Worm (Caenorhabditis elegans) whole organism, L2 larva: ENCODE measurements around the gene col-114.
A peak's percentile ranks its signal among the peaks of the same experiment; 100 is the strongest.
"Not testable (repeated sequence)": the region's sequence is repeated elsewhere in the genome, so short reads cannot be mapped to it uniquely, and the experiment has no call there.

Experiments
- C34F6.9 ChIP-seq: fragments of 150-350 bp; optimal IDR thresholded peaks from 2 replicates; lab custom pipeline; 2014; ENCODE audit warnings: missing biosample characterization, missing genetic modification characterization
- F13H6.1 ChIP-seq: sonication (generic microtip); optimal IDR thresholded peaks from 2 replicates; lab custom pipeline; 2016; ENCODE audit warnings: missing genetic modification characterization, missing compliant biosample characterization
- R02D3.7 ChIP-seq: fragments of 150-350 bp; optimal IDR thresholded peaks from 2 replicates; lab custom pipeline; 2014; ENCODE audit warnings: missing biosample characterization, missing genetic modification characterization
- Y55F3AM.14 ChIP-seq: fragments of 200-800 bp; sonication (Bioruptor generic); optimal IDR thresholded peaks from 2 replicates; lab custom pipeline; 2018; ENCODE audit warnings: mild to moderate bottlenecking, missing genetic modification characterization, missing compliant biosample characterization
- ZK546.5 ChIP-seq: sonication (generic microtip); optimal IDR thresholded peaks from 2 replicates; lab custom pipeline; 2017; ENCODE audit warnings: missing biosample characterization, missing genetic modification characterization
- ama-1 ChIP-seq: fragments of 150-350 bp; optimal IDR thresholded peaks from 2 replicates; lab custom pipeline; 2018; ENCODE audit warnings: inconsistent platforms
- ceh-16 ChIP-seq: fragments of 150-350 bp; optimal IDR thresholded peaks from 2 replicates; lab custom pipeline; 2014; ENCODE audit warnings: missing biosample characterization, missing genetic modification characterization
- ceh-82 ChIP-seq: fragments of 150-350 bp; optimal IDR thresholded peaks from 2 replicates; lab custom pipeline; 2014; ENCODE audit warnings: missing biosample characterization, missing genetic modification characterization
- crh-2 ChIP-seq: sonication (generic microtip); optimal IDR thresholded peaks from 2 replicates; lab custom pipeline; 2017; ENCODE audit warnings: missing biosample characterization, missing genetic modification characterization
- egl-27 ChIP-seq: sonication (generic microtip); optimal IDR thresholded peaks from 3 replicates; lab custom pipeline; 2017; ENCODE audit warnings: missing biosample characterization, missing genetic modification reagents, missing genetic modification characterization
- elt-1 ChIP-seq: fragments of 150-350 bp; optimal IDR thresholded peaks from 2 replicates; lab custom pipeline; 2014; ENCODE audit warnings: missing biosample characterization, missing genetic modification characterization
- elt-3 ChIP-seq: sonication (generic microtip); optimal IDR thresholded peaks from 2 replicates; lab custom pipeline; 2017; ENCODE audit warnings: missing biosample characterization, missing genetic modification characterization
- fos-1 ChIP-seq: fragments of 150-350 bp; optimal IDR thresholded peaks from 2 replicates; lab custom pipeline; 2014; ENCODE audit warnings: missing biosample characterization, missing genetic modification characterization
- gmeb-1 ChIP-seq: fragments of 150-350 bp; optimal IDR thresholded peaks from 2 replicates; lab custom pipeline; 2014; ENCODE audit warnings: missing biosample characterization, missing genetic modification characterization
- lin-11 ChIP-seq: fragments of 150-350 bp; sonication (generic microtip); optimal IDR thresholded peaks from 2 replicates; lab custom pipeline; 2014; ENCODE audit warnings: missing biosample characterization, missing genetic modification characterization, inconsistent platforms, mixed read lengths
- lin-39 ChIP-seq: fragments of 150-350 bp; optimal IDR thresholded peaks from 2 replicates; lab custom pipeline; 2014; ENCODE audit warnings: missing biosample characterization, missing genetic modification reagents, missing genetic modification characterization
- lsy-2 ChIP-seq, 2 experiments: fragments of 150-350 bp in 1 of 2; sonication (generic microtip) in 1 of 2; optimal IDR thresholded peaks; 2 replicates each; lab custom pipeline; 2014 to 2017; ENCODE audit warnings: missing biosample characterization in 2 of 2, missing genetic modification characterization in 2 of 2
- mbf-1 ChIP-seq: sonication (generic microtip); optimal IDR thresholded peaks from 2 replicates; lab custom pipeline; 2017; ENCODE audit warnings: missing biosample characterization, missing genetic modification characterization
- mdl-1 ChIP-seq, 2 experiments: fragments of 150-350 bp in 1 of 2; sonication (generic microtip) in 1 of 2; optimal IDR thresholded peaks; 2 replicates each; lab custom pipeline; 2017; ENCODE audit warnings: missing biosample characterization in 2 of 2, missing genetic modification characterization in 2 of 2
- nhr-10 ChIP-seq: sonication (generic microtip); optimal IDR thresholded peaks from 2 replicates; lab custom pipeline; 2017; ENCODE audit warnings: missing biosample characterization, missing genetic modification characterization
- nhr-11 ChIP-seq: fragments of 150-350 bp; optimal IDR thresholded peaks from 2 replicates; lab custom pipeline; 2014; ENCODE audit warnings: missing biosample characterization, missing genetic modification characterization
- nhr-12 ChIP-seq: fragments of 150-350 bp; optimal IDR thresholded peaks from 2 replicates; lab custom pipeline; 2014; ENCODE audit warnings: missing biosample characterization, missing genetic modification characterization
- nhr-129 ChIP-seq: fragments of 150-350 bp; optimal IDR thresholded peaks from 2 replicates; lab custom pipeline; 2014; ENCODE audit warnings: missing biosample characterization, missing genetic modification characterization
- nhr-21 ChIP-seq: fragments of 150-350 bp; optimal IDR thresholded peaks from 2 replicates; lab custom pipeline; 2014; ENCODE audit warnings: missing biosample characterization, missing genetic modification characterization
- nhr-237 ChIP-seq: fragments of 150-350 bp; optimal IDR thresholded peaks from 2 replicates; lab custom pipeline; 2014; ENCODE audit warnings: missing biosample characterization, missing genetic modification characterization
- nhr-25 ChIP-seq: fragments of 150-350 bp; sonication (generic microtip); optimal IDR thresholded peaks from 3 replicates; lab custom pipeline; 2014; ENCODE audit warnings: missing biosample characterization, missing genetic modification characterization
- nhr-77 ChIP-seq: fragments of 150-350 bp; optimal IDR thresholded peaks from 2 replicates; lab custom pipeline; 2014; ENCODE audit warnings: missing biosample characterization, missing genetic modification characterization
- peb-1 ChIP-seq: fragments of 150-350 bp; optimal IDR thresholded peaks from 2 replicates; lab custom pipeline; 2014; ENCODE audit warnings: missing biosample characterization, missing genetic modification characterization
- sma-3 ChIP-seq: sonication (generic microtip); optimal IDR thresholded peaks from 2 replicates; lab custom pipeline; 2016; ENCODE audit warnings: missing genetic modification reagents, missing genetic modification characterization, missing compliant biosample characterization
- sma-9 ChIP-seq, 2 experiments: fragments of 150-350 bp in 1 of 2; sonication (generic microtip) in 1 of 2; optimal IDR thresholded peaks; 2 replicates each; lab custom pipeline; 2014 to 2016; ENCODE audit warnings: missing genetic modification characterization in 2 of 2, mild to moderate bottlenecking in 1 of 2, missing biosample characterization in 1 of 2, missing compliant biosample characterization in 1 of 2, missing genetic modification reagents in 1 of 2, moderate library complexity in 1 of 2
- snpc-4 ChIP-seq: fragments of 150-350 bp; optimal IDR thresholded peaks from 2 replicates; lab custom pipeline; 2014; ENCODE audit warnings: missing biosample characterization, missing genetic modification characterization
- unc-55 ChIP-seq: fragments of 150-350 bp; sonication (generic microtip); optimal IDR thresholded peaks from 3 replicates; lab custom pipeline; 2014; ENCODE audit warnings: missing biosample characterization, missing genetic modification reagents, missing genetic modification characterization
- unc-62 ChIP-seq: fragments of 150-350 bp; optimal IDR thresholded peaks from 2 replicates; lab custom pipeline; 2014; ENCODE audit warnings: missing biosample characterization, missing genetic modification reagents, missing genetic modification characterization
- zag-1 ChIP-seq: fragments of 150-350 bp; optimal IDR thresholded peaks from 2 replicates; lab custom pipeline; 2014; ENCODE audit warnings: missing biosample characterization, missing genetic modification characterization
- ztf-1 ChIP-seq: fragments of 200-800 bp; sonication (Bioruptor generic); conservative IDR thresholded peaks from 2 replicates; pipeline ENCODE4 v1.3.6; 2022; ENCODE audit warnings: missing genetic modification characterization, missing compliant biosample characterization
- ztf-4 ChIP-seq: fragments of 150-350 bp; optimal IDR thresholded peaks from 2 replicates; lab custom pipeline; 2014; ENCODE audit warnings: missing biosample characterization, missing genetic modification characterization

col-114 gene

ce11 chrIV:7258253-7258652 is 11.8 kb upstream of the col-114 start, which contains the start of gene C06E4.6:
C06E4.6 (minus strand) TSS chrIV:7258303.
- TF ChIP-seq unc-55 (GFP tag; lab: Kevin White, UChicago): peak; percentile 59
- peak; percentile 71 for TF ChIP-seq fos-1 (tag; lab: Kevin White, UChicago)
- no peak for TF ChIP-seq lsy-2 (tag; optimal IDR thresholded peaks at IDR 0.05; lab: Kevin White, UChicago)
- peak in 1 of 2 experiments; percentile 10 for TF ChIP-seq mdl-1 (tag; optimal IDR thresholded peaks at IDR 0.05; lab: Kevin White, UChicago)
- no peak for TF ChIP-seq R02D3.7 (tag; lab: Kevin White, UChicago)
- peak; percentile 77 for TF ChIP-seq sma-9 (GFP tag; optimal IDR thresholded peaks at IDR 0.05; lab: Kevin White, UChicago)
- no peak for TF ChIP-seq sma-9 (tag; optimal IDR thresholded peaks at IDR 0.05; lab: Kevin White, UChicago)
- TF ChIP-seq egl-27 (tag; lab: Kevin White, UChicago): peak; percentile 32
- no peak for TF ChIP-seq snpc-4
- peak; percentile 44 for TF ChIP-seq gmeb-1 (tag; lab: Kevin White, UChicago)

- TF ChIP-seq lin-39, C34F6.9, snpc-4: not testable (repeated sequence)
- TF ChIP-seq, all 48 proteins: peak for 0; not testable (repeated sequence) for 48
Measured at ce11 chrIV:7254690-7255089, 8.2 kb upstream of the col-114 start, which contains the start of gene C06E4.5. C06E4.5 (plus strand) TSS chrIV:7254990.

DNA sequence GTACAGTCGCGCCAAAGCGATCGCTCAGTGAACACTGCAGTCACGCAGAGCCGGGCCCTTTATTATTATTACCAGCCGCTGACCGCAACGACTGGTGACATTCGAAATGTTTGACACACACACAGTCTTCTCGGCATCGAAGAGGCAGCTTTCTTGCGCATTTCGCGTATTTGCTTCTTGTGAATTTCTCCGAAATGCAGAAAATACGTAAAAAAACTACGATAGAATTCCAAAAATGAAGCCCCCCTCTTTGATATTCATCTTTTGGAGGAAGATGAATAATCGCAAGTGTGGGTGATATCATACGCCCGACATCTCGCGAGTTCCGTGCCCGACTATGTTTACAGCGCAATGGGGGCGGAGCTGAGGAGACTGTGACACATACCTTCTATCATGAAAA is 6.8 kb upstream of the col-114 start:
- no peak for TF ChIP-seq ama-1
- TF ChIP-seq nhr-237 (tag; lab: Kevin White, UChicago): no peak
- TF ChIP-seq nhr-12: no peak
- TF ChIP-seq sma-9 (GFP tag; optimal IDR thresholded peaks at IDR 0.05; lab: Kevin White, UChicago): no peak
- no peak for TF ChIP-seq sma-9 (tag; optimal IDR thresholded peaks at IDR 0.05; lab: Kevin White, UChicago)
- no peak for TF ChIP-seq ceh-82 (tag; lab: Kevin White, UChicago)
- no peak for TF ChIP-seq nhr-11
- TF ChIP-seq sma-3 (GFP tag; lab: Kevin White, UChicago): no peak
- peak; percentile 50 for TF ChIP-seq snpc-4
- TF ChIP-seq, all 48 proteins: peak for 1

ce11 chrIV:7250158-7250557 is 3.7 kb upstream of the col-114 start, which contains the start of gene D2024.18:
D2024.18 (plus strand) TSS chrIV:7250458.
- no peak for TF ChIP-seq ceh-16 (tag; lab: Kevin White, UChicago)
- TF ChIP-seq nhr-11: no peak
- TF ChIP-seq sma-9 (GFP tag; optimal IDR thresholded peaks at IDR 0.05; lab: Kevin White, UChicago): no peak
- TF ChIP-seq sma-9 (tag; optimal IDR thresholded peaks at IDR 0.05; lab: Kevin White, UChicago): no peak
- TF ChIP-seq nhr-129 (tag; lab: Kevin White, UChicago): no peak

- not testable (repeated sequence) for TF ChIP-seq nhr-25 (tag; lab: Kevin White, UChicago); snpc-4; ceh-16 (tag; lab: Kevin White, UChicago)
Measured at ce11 chrIV:7247243-7247642, 790 bp upstream of the col-114 start, which contains the start of gene D2024.1. D2024.1 (plus strand) TSS chrIV:7247543.

ce11 chrIV:7245592-7245991 is 861 bp downstream of the col-114 start:
- TF ChIP-seq mbf-1 (tag; lab: Kevin White, UChicago): no peak
- TF ChIP-seq nhr-21 (tag; lab: Kevin White, UChicago): no peak
- TF ChIP-seq F13H6.1 (tag; lab: Kevin White, UChicago): no peak
- no peak for TF ChIP-seq unc-55 (GFP tag; lab: Kevin White, UChicago)
- TF ChIP-seq elt-1 (tag; lab: Kevin White, UChicago): no peak
- no peak for TF ChIP-seq Y55F3AM.14 (GFP tag; lab: Kevin White, UChicago)
- TF ChIP-seq snpc-4: no peak
- TF ChIP-seq nhr-129 (tag; lab: Kevin White, UChicago): no peak
- TF ChIP-seq egl-27 (tag; lab: Kevin White, UChicago): no peak
- no peak for TF ChIP-seq elt-3

- TF ChIP-seq R02D3.7 (tag; lab: Kevin White, UChicago) (no peak), unc-62 (GFP tag; lab: Kevin White, UChicago) (no peak), Y55F3AM.14 (GFP tag; lab: Kevin White, UChicago) (no peak), nhr-21 (tag; lab: Kevin White, UChicago) (no peak), ceh-82 (tag; lab: Kevin White, UChicago) (no peak), unc-55 (GFP tag; lab: Kevin White, UChicago) (no peak), ama-1 (no peak), nhr-237 (tag; lab: Kevin White, UChicago) (no peak), ztf-1 (GFP tag; lab: Robert Waterston, UW) (no peak), ztf-4 (tag; lab: Kevin White, UChicago) (no peak), nhr-77 (no peak), F13H6.1 (tag; lab: Kevin White, UChicago) (no peak), crh-2 (tag; lab: Kevin White, UChicago) (no peak), nhr-10 (tag; lab: Kevin White, UChicago) (no peak), elt-3 (no peak), zag-1 (tag; lab: Kevin White, UChicago) (no peak), lin-11 (tag; lab: Kevin White, UChicago) (no peak), ZK546.5 (tag; lab: Kevin White, UChicago) (no peak), peb-1 (tag; lab: Kevin White, UChicago) (no peak)
- TF ChIP-seq, all 48 proteins: peak for 0
Measured at ce11 chrIV:7243913-7244312, 2.5 kb downstream of the col-114 start, which contains the start of gene afmd-1. afmd-1 (plus strand) TSS chrIV:7244228.
